Worm (Caenorhabditis elegans) whole organism, L4 larva: ENCODE results near the gene F40F8.5.

Experiments
- ceh-62 ChIP-seq: sonication (generic microtip); optimal IDR thresholded peaks from 2 replicates; lab custom pipeline; 2017; ENCODE audit warnings: missing biosample characterization, missing genetic modification characterization
- ceh-82 ChIP-seq: sonication (generic microtip); optimal IDR thresholded peaks from 2 replicates; lab custom pipeline; 2017; ENCODE audit warnings: missing biosample characterization, missing genetic modification characterization
- nhr-11 ChIP-seq: fragments of 150-350 bp; optimal IDR thresholded peaks from 2 replicates; lab custom pipeline; 2014; ENCODE audit warnings: missing biosample characterization, missing genetic modification characterization
- ztf-11 ChIP-seq: fragments of 150-350 bp; optimal IDR thresholded peaks from 2 replicates; lab custom pipeline; 2014; ENCODE audit warnings: missing biosample characterization, missing genetic modification characterization

ce11 chrII:11163291-11163690 lies 28.6 kb upstream of the F40F8.5 start:
- TF ChIP-seq ceh-62 (tag; lab: Kevin White, UChicago) (no peak), nhr-11 (tag; lab: Kevin White, UChicago) (no peak), ztf-11 (tag; lab: Kevin White, UChicago) (no peak), ceh-82 (no peak)
